Worm (Caenorhabditis elegans): ENCODE data around the gene trm-1.

- TF ChIP-seq odd-2 (tag; optimal IDR thresholded peaks at IDR 0.05) (no peak), sox-2 (GFP tag; IDR thresholded peaks at IDR 0.05) (no peak), fax-1 (tag; optimal IDR thresholded peaks at IDR 0.05) (no peak), fkh-10 (GFP tag; optimal IDR thresholded peaks at IDR 0.05) (no peak), ceh-34 (tag; optimal IDR thresholded peaks at IDR 0.05) (no peak)
Measured at ce11 chrV:14200086-14200485, 14.7 kb upstream of the trm-1 start.

Measured in whole organism, late embryonic.